Fruit fly (Drosophila melanogaster): Measurements from ENCODE around the gene CG18135.

CG18135 gene

dm6 chr3L:19003220-19003619 lies 5.1 kb upstream of the CG18135 start, which contains the start of gene SmydA-2:
Gene SmydA-2 (minus strand): TSS chr3L:19003252.
- TF ChIP-seq Eip78C (GFP tag) = peak; percentile 17
- TF ChIP-seq CG6792 (GFP tag; optimal IDR thresholded peaks at IDR 0.05) = no peak

- peak; percentile 30 for TF ChIP-seq Sox14 (GFP tag; optimal IDR thresholded peaks at IDR 0.05)
- no peak for TF ChIP-seq CG9139 (GFP tag; optimal IDR thresholded peaks at IDR 0.05)
Measured at dm6 chr3L:19000413-19000812, 2.3 kb upstream of the CG18135 start, which contains the start of gene CG3808. Gene CG3808 (minus strand): TSS chr3L:19000608.

dm6 chr3L:18998284-18998830 lies 274 bp upstream of the CG18135 start:
- TF ChIP-seq svp (GFP tag) (peak; percentile 96), Eip78C (GFP tag) (peak; percentile 47), Sox14 (GFP tag; optimal IDR thresholded peaks at IDR 0.05) (peak; percentile 43), CG6808 (GFP tag; optimal IDR thresholded peaks at IDR 0.05) (no peak), CG6792 (GFP tag; optimal IDR thresholded peaks at IDR 0.05) (no peak)

- TF ChIP-seq CG6808 (GFP tag; optimal IDR thresholded peaks at IDR 0.05) (peak; percentile 43), cyc (GFP tag; optimal IDR thresholded peaks at IDR 0.05) (no peak), CG3032 (tag; optimal IDR thresholded peaks at IDR 0.05) (peak; percentile 6), CG6792 (GFP tag; optimal IDR thresholded peaks at IDR 0.05) (no peak), CG34406 (GFP tag; optimal IDR thresholded peaks at IDR 0.05) (no peak), Hr4 (GFP tag; optimal IDR thresholded peaks at IDR 0.05) (peak; percentile 16), CG8119 (GFP tag; IDR thresholded peaks at IDR 0.05) (no peak), svp (GFP tag) (peak; percentile 60), vri (GFP tag; optimal IDR thresholded peaks at IDR 0.05) (peak; percentile 58), Hr39 (GFP tag; optimal IDR thresholded peaks at IDR 0.05) (no peak), dsx (GFP tag; optimal IDR thresholded peaks at IDR 0.05; ENCODE audit: poor library complexity, severe bottlenecking) (no peak), Gug (GFP tag; IDR thresholded peaks at IDR 0.05) (no peak), Ets96B (tag; optimal IDR thresholded peaks at IDR 0.05) (no peak), CG10631 (GFP tag; optimal IDR thresholded peaks at IDR 0.05) (no peak), CG31627 (GFP tag; optimal IDR thresholded peaks at IDR 0.05) (no peak), ss (GFP tag; optimal IDR thresholded peaks at IDR 0.05) (no peak), CG15336 (GFP tag; IDR thresholded peaks at IDR 0.05) (0 out of 2 replicates have a peak, but pooled peaks have one; percentile 6), eg (GFP tag; IDR thresholded peaks at IDR 0.05) (peak; percentile 43; the same call in 1 of the 3 replicates), Sox14 (GFP tag; optimal IDR thresholded peaks at IDR 0.05) (no peak), CG9139 (GFP tag; optimal IDR thresholded peaks at IDR 0.05) (peak; percentile 26), esn (GFP tag; optimal IDR thresholded peaks at IDR 0.05) (no peak), lz (GFP tag; optimal IDR thresholded peaks at IDR 0.05) (no peak), dac (GFP tag; optimal IDR thresholded peaks at IDR 0.05) (no peak), CG16779 (tag; optimal IDR thresholded peaks at IDR 0.05) (no peak), CG11762 (GFP tag; optimal IDR thresholded peaks at IDR 0.05; ENCODE audit: insufficient read depth) (no peak), CG4318 (GFP tag; optimal IDR thresholded peaks at IDR 0.05) (no peak), topi (GFP tag; optimal IDR thresholded peaks at IDR 0.05) (no peak), pdm3 (GFP tag; optimal IDR thresholded peaks at IDR 0.05) (no peak), spab (GFP tag; optimal IDR thresholded peaks at IDR 0.05) (no peak), Eip78C (GFP tag) (peak; percentile 75), CG6163 (GFP tag; IDR thresholded peaks at IDR 0.05) (no peak), CG8319 (GFP tag; optimal IDR thresholded peaks at IDR 0.05) (no peak), fkh (GFP tag; optimal IDR thresholded peaks at IDR 0.05) (peak; percentile 87), CG32006 (GFP tag; optimal IDR thresholded peaks at IDR 0.05) (no peak), Blimp-1 (GFP tag; optimal IDR thresholded peaks at IDR 0.05) (no peak), Eip93F (GFP tag; optimal IDR thresholded peaks at IDR 0.05) (no peak), Ets21C (GFP tag; optimal IDR thresholded peaks at IDR 0.05) (no peak), CG6276 (GFP tag; optimal IDR thresholded peaks at IDR 0.05) (peak; percentile 69), Smox (GFP tag; optimal IDR thresholded peaks at IDR 0.05) (no peak), CG11294 (GFP tag; IDR thresholded peaks at IDR 0.05) (no peak), CG7368 (GFP tag; optimal IDR thresholded peaks at IDR 0.05) (no peak), achi (GFP tag; optimal IDR thresholded peaks at IDR 0.05) (no peak)
Measured at dm6 chr3L:18996774-18997589, 1.1 kb downstream of the CG18135 start.

Data from whole organism, prepupa.